Fruit fly (Drosophila melanogaster) whole organism, adult: ENCODE data around the gene Cys.

Experiments
- CG12768 ChIP-seq: fragments of 200-800 bp; sonication (Bioruptor generic); optimal IDR thresholded peaks from 2 replicates; lab custom pipeline; 2017; ENCODE audit warnings: missing biosample characterization, missing genetic modification characterization, mild to moderate bottlenecking, moderate library complexity, missing genetic modification reagents
- CG1620 ChIP-seq: fragments of 200-800 bp; sonication (Bioruptor generic); optimal IDR thresholded peaks from 2 replicates; lab custom pipeline; 2016; ENCODE audit warnings: missing biosample characterization, missing genetic modification characterization
- CG33017 ChIP-seq: fragments of 200-800 bp; sonication (Bioruptor generic); optimal IDR thresholded peaks from 2 replicates; lab custom pipeline; 2018; ENCODE audit warnings: missing biosample characterization, mild to moderate bottlenecking, missing genetic modification characterization, moderate library complexity
- CG7045 ChIP-seq: fragments of 200-800 bp; sonication (Bioruptor generic); optimal IDR thresholded peaks from 2 replicates; lab custom pipeline; 2017; ENCODE audit warnings: missing biosample characterization, mild to moderate bottlenecking, missing genetic modification characterization
- CG7101 ChIP-seq: fragments of 200-800 bp; sonication (Bioruptor generic); optimal IDR thresholded peaks from 2 replicates; lab custom pipeline; 2018; ENCODE audit warnings: missing biosample characterization, mild to moderate bottlenecking, missing genetic modification characterization, moderate library complexity
- Mnt ChIP-seq: fragments of 200-800 bp; sonication (Bioruptor generic); optimal IDR thresholded peaks from 2 replicates; lab custom pipeline; 2016; ENCODE audit warnings: missing biosample characterization, mild to moderate bottlenecking, missing genetic modification characterization
- cnc ChIP-seq, 2 experiments: fragments of >200 bp; optimal IDR thresholded peaks; 2 replicates each; lab custom pipeline; 2017
- kay ChIP-seq: fragments of 200-800 bp; sonication (Bioruptor generic); peaks from one replicate; lab custom pipeline; 2016; ENCODE audit warnings: missing biosample characterization, missing genetic modification characterization, borderline replicate concordance
- ovo ChIP-seq: fragments of 200-800 bp; sonication (Bioruptor generic); optimal IDR thresholded peaks from 2 replicates; lab custom pipeline; 2016; ENCODE audit warnings: missing biosample characterization, missing genetic modification characterization
- pad ChIP-seq: fragments of 200-800 bp; sonication (Bioruptor generic); optimal IDR thresholded peaks from 3 replicates; lab custom pipeline; 2017; ENCODE audit warnings: missing biosample characterization, missing genetic modification characterization, mild to moderate bottlenecking, moderate library complexity, missing genetic modification reagents
- toe ChIP-seq: fragments of 200-800 bp; sonication (Bioruptor generic); optimal IDR thresholded peaks from 2 replicates; lab custom pipeline; 2016; ENCODE audit warnings: missing biosample characterization, missing genetic modification characterization

DNA sequence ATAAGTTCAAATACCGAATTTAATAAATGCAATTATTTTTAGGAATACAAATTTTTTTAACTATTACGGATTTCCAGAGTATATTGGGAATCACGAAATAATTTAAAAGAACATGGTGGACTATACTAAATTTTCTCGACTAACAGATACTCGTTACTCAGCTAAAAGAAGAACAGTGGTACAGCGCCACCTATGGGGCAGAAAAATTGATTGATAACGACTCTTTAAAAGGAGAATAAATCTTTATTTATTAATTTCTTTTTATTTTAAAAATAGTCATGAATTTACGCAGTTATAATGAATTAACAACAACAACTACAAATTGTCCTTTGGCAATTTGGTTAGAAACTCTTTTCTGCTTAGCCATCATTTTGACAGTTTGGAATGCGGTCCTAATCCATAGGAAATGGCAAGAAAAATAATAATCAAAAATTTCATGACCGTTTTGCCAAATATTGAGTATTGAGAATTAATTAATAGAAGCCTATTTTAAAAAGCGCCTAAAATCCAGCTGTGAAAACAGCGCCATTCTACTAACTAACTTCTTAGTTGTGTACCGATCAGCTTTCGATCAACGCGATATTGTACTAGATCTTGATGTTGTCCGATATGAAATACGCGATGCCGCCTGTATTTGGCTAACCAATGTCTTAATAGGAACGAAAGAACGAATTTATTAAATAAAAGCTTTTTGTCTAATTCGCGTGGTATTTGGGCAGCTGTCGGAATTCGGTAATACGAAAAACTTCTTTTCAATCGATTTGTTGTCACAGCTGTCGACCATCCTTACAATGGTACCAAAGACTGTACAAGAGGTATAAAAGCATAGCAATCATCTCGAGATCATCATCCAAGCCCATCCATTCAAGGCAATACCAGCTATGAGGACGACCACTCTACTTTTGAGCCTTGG is 4.1 kb downstream of the Cys start, which contains the start of gene CG14852:
- TF ChIP-seq pad (GFP tag; lab: Kevin White, UChicago): no peak
- TF ChIP-seq CG7101: no peak
- no peak for TF ChIP-seq kay
- no peak for TF ChIP-seq ovo (GFP tag; lab: Kevin White, UChicago)
- no peak for TF ChIP-seq CG7045 (GFP tag; lab: Kevin White, UChicago)
- no peak for TF ChIP-seq CG12768
- TF ChIP-seq CG33017 (tag; lab: Kevin White, UChicago): no peak
- no peak for TF ChIP-seq cnc (optimal IDR thresholded peaks at IDR 0.05; lab: Kevin White, UChicago)
- no peak for TF ChIP-seq Mnt (GFP tag; lab: Kevin White, UChicago)
- TF ChIP-seq toe (GFP tag; lab: Kevin White, UChicago): no peak
- no peak for TF ChIP-seq CG1620 (GFP tag; lab: Kevin White, UChicago)
